Fruit fly (Drosophila melanogaster) Kc167 (cell line): ENCODE results near the gene Nep2.

Experiments
- Myc ChIP-seq: fragments of >200 bp; optimal IDR thresholded peaks from 2 replicates; lab custom pipeline; 2017; ENCODE audit warnings: missing external identifiers
- Sin3A ChIP-seq: fragments of >200 bp; optimal IDR thresholded peaks from 2 replicates; lab custom pipeline; 2018; ENCODE audit warnings: missing external identifiers
- h ChIP-seq: fragments of >200 bp; optimal IDR thresholded peaks from 3 replicates; lab custom pipeline; 2018; ENCODE audit warnings: missing external identifiers
- insv ChIP-seq: fragments of >200 bp; optimal IDR thresholded peaks from 3 replicates; lab custom pipeline; 2018; ENCODE audit warnings: missing external identifiers
- psq ChIP-seq: fragments of >200 bp; optimal IDR thresholded peaks from 2 replicates; lab custom pipeline; 2017; ENCODE audit warnings: missing external identifiers
- ttk ChIP-seq: sonication (Bioruptor generic); optimal IDR thresholded peaks from 2 replicates; lab custom pipeline; 2017; ENCODE audit warnings: missing external identifiers

Nep2 gene

dm6 chr3R:4725349-4725748 lies 6.3 kb downstream of the Nep2 start:
- TF ChIP-seq psq (lab: Kevin White, UChicago), result no peak
- no peak for TF ChIP-seq Sin3A (lab: Kevin White, UChicago)
- TF ChIP-seq ttk (lab: Kevin White, UChicago), result no peak
- no peak for TF ChIP-seq Myc

DNA sequence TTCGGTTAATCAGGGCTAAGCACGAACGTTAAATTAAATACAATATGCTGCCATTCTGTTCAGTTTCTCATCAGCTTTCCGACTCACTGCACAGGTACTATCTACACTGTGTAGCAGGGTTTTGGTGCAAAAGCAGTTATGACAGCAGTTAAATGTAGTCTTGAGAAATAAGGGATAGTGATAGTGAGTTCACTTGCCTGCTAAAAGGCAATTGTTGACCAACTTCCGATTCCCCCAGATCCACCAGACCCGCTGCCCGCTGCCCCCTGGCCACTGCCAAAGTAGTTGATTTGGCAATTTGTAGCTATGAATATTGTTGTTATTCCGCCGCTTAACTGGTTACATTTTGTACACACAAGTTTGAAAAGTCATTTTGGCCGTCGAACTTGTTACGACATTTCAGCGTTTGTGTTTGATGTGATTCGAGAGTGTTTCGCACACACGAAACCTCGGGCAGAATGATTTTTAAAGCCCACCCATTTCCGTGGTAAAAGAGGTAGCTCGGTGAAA lies 7.3 kb downstream of the Nep2 start:
- TF ChIP-seq Myc (no peak), Sin3A (lab: Kevin White, UChicago) (no peak), insv (lab: Kevin White, UChicago) (no peak), psq (lab: Kevin White, UChicago) (no peak), h (lab: Kevin White, UChicago) (no peak), ttk (lab: Kevin White, UChicago) (no peak)

dm6 chr3R:4717586-4717985 lies 14.1 kb downstream of the Nep2 start:
- TF ChIP-seq insv (lab: Kevin White, UChicago) (no peak), psq (lab: Kevin White, UChicago) (no peak), Myc (no peak), Sin3A (lab: Kevin White, UChicago) (no peak), h (lab: Kevin White, UChicago) (no peak), ttk (lab: Kevin White, UChicago) (no peak)

DNA sequence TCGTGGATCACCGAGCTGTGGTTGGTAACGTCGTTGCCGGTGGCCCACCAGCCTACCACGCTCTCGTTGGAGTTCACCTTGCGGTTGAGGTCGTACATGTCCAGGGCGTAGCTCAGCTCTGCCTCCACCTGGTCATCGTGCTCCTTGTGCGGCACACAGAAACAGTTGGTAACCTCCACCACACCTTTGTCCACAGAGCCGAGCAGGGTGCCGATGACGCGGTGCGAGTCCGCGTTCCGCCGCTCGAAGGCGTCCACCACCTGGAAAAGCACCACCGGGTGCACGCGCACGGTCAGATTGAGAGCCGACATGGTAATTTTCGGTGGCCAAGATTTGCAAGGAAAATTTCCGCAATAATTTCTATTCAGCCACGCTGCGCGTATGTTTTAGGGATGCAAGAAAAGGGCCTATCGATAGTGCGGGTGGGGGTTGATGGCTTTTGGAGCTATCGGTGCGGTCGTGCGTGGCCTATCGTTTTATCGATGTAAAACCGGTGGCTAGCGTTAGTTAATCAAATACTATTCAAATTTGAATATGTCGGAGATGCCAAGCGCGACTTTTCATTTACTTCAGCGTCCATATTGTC lies 17.8 kb downstream of the Nep2 start, which contains the start of gene eIF3f1:
Gene eIF3f1 (minus strand): TSS at position 408 of the 586 bp plus-strand sequence.
- TF ChIP-seq insv (lab: Kevin White, UChicago) (no peak), Myc (no peak), ttk (lab: Kevin White, UChicago) (no peak), psq (lab: Kevin White, UChicago) (no peak), Sin3A (lab: Kevin White, UChicago) (no peak), h (lab: Kevin White, UChicago) (no peak)

DNA sequence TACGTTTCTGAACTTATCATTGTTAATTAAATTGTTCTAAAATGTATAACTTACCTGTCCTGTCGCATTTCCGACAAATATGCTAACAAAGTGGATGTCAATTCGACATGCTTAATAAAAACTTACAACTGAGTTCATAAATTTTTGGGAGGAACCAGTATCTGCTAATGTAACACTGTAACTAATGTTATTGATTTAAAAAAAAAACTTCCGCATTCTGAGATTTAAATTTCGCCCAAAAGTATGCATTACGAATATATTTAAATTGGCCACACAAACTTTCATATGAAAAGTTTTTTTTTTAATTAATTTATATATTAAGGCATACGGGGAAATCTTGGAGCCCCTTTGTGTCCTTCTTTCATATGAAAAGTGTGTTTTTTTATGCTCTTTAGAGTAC lies 19.6 kb downstream of the Nep2 start:
- TF ChIP-seq psq (lab: Kevin White, UChicago), result no peak
- TF ChIP-seq insv (lab: Kevin White, UChicago), result no peak
- no peak for TF ChIP-seq Myc
- no peak for TF ChIP-seq ttk (lab: Kevin White, UChicago)
- TF ChIP-seq Sin3A (lab: Kevin White, UChicago), result no peak
- no peak for TF ChIP-seq h (lab: Kevin White, UChicago)

DNA sequence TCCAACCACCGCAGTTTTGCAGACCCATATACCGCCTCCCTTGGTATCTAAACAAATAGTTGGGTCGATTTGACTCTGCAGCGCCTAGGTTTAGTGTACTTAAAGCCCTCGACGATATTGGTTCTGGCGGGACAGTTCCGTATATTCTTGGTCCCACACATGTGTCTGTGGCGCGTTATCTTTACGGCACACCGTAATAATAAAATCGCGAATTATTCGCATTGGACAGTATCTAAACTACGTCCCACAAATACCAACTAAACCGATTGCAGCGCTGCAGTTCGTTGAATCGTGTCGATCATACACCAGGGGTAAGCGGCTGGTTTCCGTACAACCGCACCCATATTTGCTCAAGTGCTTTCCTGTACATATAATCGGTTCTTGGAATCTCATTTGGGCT lies 25.6 kb downstream of the Nep2 start:
- TF ChIP-seq psq (lab: Kevin White, UChicago) (no peak), h (lab: Kevin White, UChicago) (no peak), ttk (lab: Kevin White, UChicago) (no peak), Sin3A (lab: Kevin White, UChicago) (no peak), Myc (no peak), insv (lab: Kevin White, UChicago) (no peak)

dm6 chr3R:4705167-4705566 lies 26.5 kb downstream of the Nep2 start:
- TF ChIP-seq insv (lab: Kevin White, UChicago), result no peak
- TF ChIP-seq Myc, result no peak
- no peak for TF ChIP-seq h (lab: Kevin White, UChicago)
- TF ChIP-seq ttk (lab: Kevin White, UChicago), result no peak
- no peak for TF ChIP-seq Sin3A (lab: Kevin White, UChicago)
- no peak for TF ChIP-seq psq (lab: Kevin White, UChicago)

DNA sequence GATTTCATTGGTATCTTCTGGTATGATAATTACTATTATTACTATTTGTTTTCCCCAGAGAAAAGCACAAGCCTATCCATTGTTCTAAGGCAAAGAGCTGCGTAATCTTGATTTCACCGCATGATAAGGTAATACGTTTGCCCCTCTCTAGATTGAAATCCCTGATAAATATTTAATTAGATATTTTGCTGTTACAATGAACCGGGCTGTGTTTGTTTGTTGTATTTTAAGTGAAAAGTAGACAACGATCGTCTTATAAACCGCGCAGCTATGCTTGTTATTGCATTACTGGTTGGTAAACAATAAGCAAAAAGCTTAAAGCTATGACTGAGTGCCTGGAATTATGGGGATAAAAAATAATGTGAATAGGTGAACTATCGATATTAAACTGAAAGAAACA lies 36.9 kb downstream of the Nep2 start:
- TF ChIP-seq Myc, result no peak
- no peak for TF ChIP-seq h (lab: Kevin White, UChicago)
- no peak for TF ChIP-seq ttk (lab: Kevin White, UChicago)
- no peak for TF ChIP-seq Sin3A (lab: Kevin White, UChicago)
- TF ChIP-seq insv (lab: Kevin White, UChicago), result no peak
- no peak for TF ChIP-seq psq (lab: Kevin White, UChicago)

dm6 chr3R:4690508-4690907 lies 41.2 kb downstream of the Nep2 start, which contains the start of gene CG33927:
Gene CG33927 (minus strand): TSS chr3R:4690608.
- TF ChIP-seq ttk (lab: Kevin White, UChicago) (no peak), h (lab: Kevin White, UChicago) (no peak), insv (lab: Kevin White, UChicago) (no peak), psq (lab: Kevin White, UChicago) (no peak), Myc (no peak), Sin3A (lab: Kevin White, UChicago) (no peak)

DNA sequence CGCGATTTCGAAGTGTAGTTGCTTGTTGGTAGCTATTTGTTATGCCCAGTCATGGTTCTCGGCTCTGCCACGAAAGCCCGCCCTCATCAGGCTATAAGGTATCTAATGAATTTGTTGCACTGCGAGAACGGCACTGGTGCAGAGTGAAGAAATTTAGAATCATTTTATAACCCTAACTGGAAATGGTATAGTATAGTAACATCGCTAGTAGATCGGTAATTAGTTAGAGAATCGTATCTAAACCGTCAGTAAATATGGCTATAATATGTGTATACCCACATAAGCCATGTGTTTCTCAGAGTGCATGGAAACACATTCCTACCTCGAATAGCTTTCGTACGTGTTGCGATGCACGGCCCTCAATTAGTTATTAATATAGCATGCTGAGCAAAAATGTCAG lies 44.5 kb downstream of the Nep2 start:
- TF ChIP-seq psq (lab: Kevin White, UChicago), result no peak
- no peak for TF ChIP-seq Sin3A (lab: Kevin White, UChicago)
- no peak for TF ChIP-seq h (lab: Kevin White, UChicago)
- TF ChIP-seq Myc, result no peak
- no peak for TF ChIP-seq insv (lab: Kevin White, UChicago)
- no peak for TF ChIP-seq ttk (lab: Kevin White, UChicago)

- TF ChIP-seq ttk (lab: Kevin White, UChicago), result no peak
- TF ChIP-seq insv (lab: Kevin White, UChicago), result no peak
- no peak for TF ChIP-seq psq (lab: Kevin White, UChicago)
- no peak for TF ChIP-seq Myc
- TF ChIP-seq h (lab: Kevin White, UChicago), result no peak
- TF ChIP-seq Sin3A (lab: Kevin White, UChicago), result no peak
These were observed 53.3 kb downstream of the Nep2 start for dm6 chr3R:4678362-4678761.
